Fruit fly (Drosophila melanogaster) whole organism: ENCODE data around the gene CG43693.

Source experiments
- CG8478 ChIP-seq: fragments of >200 bp; optimal IDR thresholded peaks from 2 replicates; lab custom pipeline; 2018; ENCODE audit warnings: inconsistent platforms
- usp ChIP-seq: fragments of >200 bp; optimal IDR thresholded peaks from 2 replicates; lab custom pipeline; 2017; ENCODE audit warnings: missing biosample characterization, missing genetic modification characterization, mixed read lengths

DNA sequence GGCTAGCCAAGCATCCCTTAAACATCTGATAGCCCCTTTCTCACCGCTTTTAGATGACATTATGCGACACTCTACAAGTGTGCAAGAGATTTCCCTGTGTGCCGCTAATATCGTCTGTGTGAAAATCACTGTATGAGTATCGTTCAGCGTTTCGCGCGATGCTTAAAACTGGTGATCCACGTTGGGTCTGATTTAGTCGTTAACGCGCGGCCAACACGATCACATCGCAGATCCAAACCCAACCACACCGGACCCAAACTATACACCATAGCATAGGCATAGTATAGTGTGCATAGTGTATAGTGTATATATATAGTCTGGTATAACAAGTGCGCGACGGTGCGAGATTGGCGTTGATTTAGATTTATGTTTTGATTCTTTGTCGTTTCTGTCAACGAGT is 2.7 kb upstream of the CG43693 start, which contains the start of gene CG7888:
- TF ChIP-seq usp, result no peak
- TF ChIP-seq CG8478, result no peak
